Fruit fly (Drosophila melanogaster): ENCODE data around the gene CG10621.

DNA sequence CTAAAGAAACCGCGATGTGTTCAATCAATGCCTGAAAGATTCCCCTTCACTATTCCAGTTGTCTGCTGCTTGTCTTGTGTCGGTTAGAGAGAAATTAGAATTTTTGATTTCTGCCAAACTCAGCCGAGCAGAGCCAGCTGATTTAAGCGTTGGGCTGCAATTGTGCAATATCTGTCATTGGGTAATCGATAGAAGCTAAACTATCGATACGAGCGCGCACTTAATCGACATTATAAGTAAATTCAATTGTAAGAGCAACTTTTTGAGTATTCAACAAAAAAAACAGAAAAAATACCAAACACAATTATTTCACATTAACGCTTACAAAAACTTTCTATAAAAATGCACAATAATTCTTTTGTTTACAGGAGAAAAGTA lies 10.4 kb downstream of the CG10621 start, which contains the start of gene ssp3:
- TF ChIP-seq br (GFP tag; optimal IDR thresholded peaks at IDR 0.05) (no peak), OdsH (GFP tag; optimal IDR thresholded peaks at IDR 0.05) (no peak)
